Fruit fly (Drosophila melanogaster) whole organism: ENCODE measurements around the gene CG32806.

Experiments
- CG8478 ChIP-seq: fragments of >200 bp; optimal IDR thresholded peaks from 2 replicates; lab custom pipeline; 2018; ENCODE audit warnings: inconsistent platforms
- Dll ChIP-seq: fragments of >200 bp; optimal IDR thresholded peaks from 2 replicates; lab custom pipeline; 2017
- EcR ChIP-seq, 2 experiments: fragments of >200 bp; optimal IDR thresholded peaks; 2 replicates each; lab custom pipeline; 2017; ENCODE audit warnings: missing biosample characterization in 2 of 2, missing genetic modification characterization in 2 of 2, missing genetic modification reagents in 2 of 2
- pan ChIP-seq: fragments of >200 bp; optimal IDR thresholded peaks from 2 replicates; lab custom pipeline; 2017
- psq ChIP-seq: fragments of >200 bp; optimal IDR thresholded peaks from 2 replicates; lab custom pipeline; 2017
- usp ChIP-seq: fragments of >200 bp; optimal IDR thresholded peaks from 2 replicates; lab custom pipeline; 2017; ENCODE audit warnings: missing biosample characterization, missing genetic modification characterization, mixed read lengths

The CG32806 gene

DNA sequence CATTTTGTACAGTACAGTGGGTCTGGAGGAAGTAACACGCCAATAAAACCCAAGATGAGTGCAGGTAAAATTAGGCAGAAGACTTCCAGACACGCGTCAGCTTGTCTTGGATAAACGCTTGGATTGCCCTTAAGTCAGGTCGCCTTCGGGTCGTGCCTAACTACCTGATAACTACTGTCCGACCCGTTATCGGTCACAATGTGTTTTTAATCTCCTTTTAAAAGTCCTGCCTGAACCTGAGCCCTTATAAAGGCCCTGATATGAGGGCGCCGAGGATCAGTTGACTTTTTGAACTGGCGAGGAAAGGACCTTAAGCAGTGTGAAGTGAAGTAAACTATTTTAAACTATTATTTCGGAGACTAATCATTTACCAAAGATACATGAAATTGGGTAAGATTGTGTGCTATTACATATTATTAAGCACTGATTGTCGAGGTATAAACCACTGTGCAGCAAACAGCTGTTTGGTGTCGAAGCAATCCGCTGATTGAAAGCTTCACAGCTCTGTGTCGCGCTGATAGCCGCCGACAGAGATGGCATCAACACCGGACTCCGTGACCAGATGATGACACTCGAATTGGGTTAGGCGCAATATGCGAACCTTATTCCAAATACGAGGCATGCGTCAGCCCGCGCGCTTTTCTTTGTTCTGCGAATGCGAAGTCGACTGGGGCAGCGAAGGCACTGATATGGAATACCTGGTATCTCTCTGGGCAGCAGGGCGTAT, 34.7 kb downstream of the CG32806 start:
- TF ChIP-seq psq (lab: Kevin White, UChicago), result no peak

DNA sequence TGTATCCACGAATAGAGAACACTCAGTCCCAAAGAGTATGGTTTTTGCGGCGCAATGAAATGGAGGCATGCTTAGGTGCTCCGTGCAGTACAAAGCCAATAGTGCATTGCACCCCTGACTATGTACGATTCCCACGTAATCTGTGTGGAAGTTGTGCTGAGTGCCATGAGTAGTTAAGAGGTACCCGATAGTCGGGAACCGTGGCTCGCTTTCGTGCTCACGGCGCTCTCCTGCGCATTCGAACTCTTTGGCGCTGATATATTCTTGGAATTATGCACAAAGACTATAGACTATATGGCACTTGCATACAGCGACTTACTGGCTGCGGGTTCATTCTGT, 35.2 kb downstream of the CG32806 start:
- TF ChIP-seq psq (lab: Kevin White, UChicago), result no peak
- TF ChIP-seq Dll (lab: Kevin White, UChicago), result no peak
- no peak for TF ChIP-seq CG8478 (lab: Kevin White, UChicago)
- TF ChIP-seq pan (lab: Kevin White, UChicago), result peak; percentile 94
- peak in 1 of 2 experiments; percentile 68 for TF ChIP-seq EcR (GFP tag; optimal IDR thresholded peaks at IDR 0.05; lab: Kevin White, UChicago)

DNA sequence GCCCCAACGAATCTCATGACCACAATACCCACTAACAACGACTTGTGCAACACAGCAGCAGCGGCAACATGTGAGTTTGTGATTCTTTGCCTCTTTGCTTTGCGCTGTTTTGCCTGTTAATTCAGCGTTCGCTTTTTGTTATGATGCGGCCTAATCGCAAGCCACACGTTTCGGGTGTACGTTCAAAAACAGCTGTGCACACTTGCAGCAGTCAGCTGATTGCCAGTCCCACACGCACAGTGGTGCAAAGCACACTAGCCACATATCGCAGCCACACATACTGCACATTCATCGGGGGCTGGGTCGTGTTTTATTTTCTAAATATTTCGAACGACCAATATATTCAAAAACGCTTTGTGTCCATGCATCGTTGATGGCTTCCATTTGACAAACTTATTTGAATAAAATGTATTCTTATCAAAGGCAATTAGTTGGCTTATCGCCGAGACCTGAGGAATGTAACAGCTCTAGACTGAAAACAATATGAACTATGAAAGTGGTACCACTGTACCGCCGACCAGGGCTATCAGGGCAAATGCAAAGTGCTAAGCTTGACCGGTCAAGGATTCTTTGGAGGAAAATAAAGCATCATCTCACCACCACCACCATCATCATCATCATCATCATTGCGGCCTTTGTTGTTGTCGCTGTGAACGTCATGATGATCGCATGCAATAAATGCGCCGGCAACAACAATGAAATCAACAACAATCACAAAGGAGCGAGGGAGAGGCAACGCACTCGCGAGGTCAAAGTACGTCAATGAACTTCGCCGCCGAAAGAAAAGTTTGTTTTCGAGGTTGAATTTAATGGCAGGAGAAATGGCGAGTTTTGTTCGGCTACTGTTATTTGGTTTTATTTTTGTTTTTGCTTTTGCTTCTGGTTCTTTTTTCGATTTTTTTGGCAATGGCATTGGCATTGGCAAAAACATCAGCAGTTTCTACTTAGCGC, 36.8 kb downstream of the CG32806 start:
- TF ChIP-seq usp (GFP tag; lab: Kevin White, UChicago) (no peak), Dll (lab: Kevin White, UChicago) (no peak), CG8478 (lab: Kevin White, UChicago) (no peak), pan (lab: Kevin White, UChicago) (no peak), EcR (GFP tag; optimal IDR thresholded peaks at IDR 0.05; lab: Kevin White, UChicago) (peak; percentile 63 to 72)

DNA sequence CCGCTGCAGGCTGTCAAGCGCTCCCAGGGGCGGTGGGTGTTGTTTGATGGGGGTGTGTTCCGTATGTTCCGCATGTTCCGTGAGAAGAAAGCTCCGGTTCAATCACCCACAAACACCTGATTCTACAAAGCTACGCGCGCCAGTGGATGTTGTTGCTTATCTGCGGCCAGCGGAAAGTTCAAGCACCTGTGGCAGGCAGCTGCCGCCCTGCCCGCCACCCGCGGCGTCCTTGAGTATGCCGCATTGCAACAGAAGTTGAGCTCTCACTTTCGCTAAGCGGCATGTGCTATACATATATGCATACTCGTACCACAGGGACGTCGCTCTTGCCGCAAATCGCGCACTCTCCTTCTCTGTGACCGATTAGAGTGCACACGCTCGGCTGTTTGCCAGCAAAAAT, 38.7 kb downstream of the CG32806 start:
- TF ChIP-seq EcR (GFP tag; optimal IDR thresholded peaks at IDR 0.05; lab: Kevin White, UChicago) (peak; percentile 39), usp (GFP tag; lab: Kevin White, UChicago) (no peak)

DNA sequence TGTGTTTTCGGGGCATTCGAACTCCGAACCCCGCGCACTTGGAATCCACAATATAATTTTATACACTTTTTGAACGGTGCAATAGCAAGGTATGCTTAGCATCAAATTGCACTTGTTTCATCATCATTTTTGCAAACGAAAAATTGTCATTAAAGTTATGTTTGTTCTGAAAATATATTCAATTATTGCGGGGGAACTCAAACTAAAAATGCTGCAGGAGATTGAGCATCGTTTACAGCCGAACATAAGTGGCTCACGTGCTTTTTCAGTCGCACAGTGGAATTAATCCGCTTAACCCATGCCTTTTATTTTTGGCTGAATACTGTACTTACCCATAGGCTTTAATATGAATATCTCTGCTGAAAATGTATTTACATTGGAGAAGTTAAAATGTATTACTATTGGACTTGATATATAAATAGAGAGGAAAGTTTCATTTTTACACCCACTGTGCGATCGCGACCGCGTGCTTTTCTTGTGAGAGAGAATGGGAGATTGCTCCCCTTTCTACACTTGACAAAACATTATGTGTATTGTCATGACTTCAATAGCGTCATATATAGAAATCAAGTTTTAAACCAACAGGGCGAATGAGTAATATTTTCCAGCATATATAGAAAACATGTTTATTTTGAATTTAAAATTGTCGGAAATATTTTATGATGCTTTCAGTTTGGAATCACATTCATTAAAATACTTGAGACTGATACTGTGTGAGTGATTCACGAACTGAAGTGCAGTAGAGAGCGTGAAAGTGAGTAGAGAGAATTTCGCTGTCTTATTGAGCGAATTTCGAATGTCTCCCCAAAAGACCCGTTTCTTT, 41.2 kb downstream of the CG32806 start:
- TF ChIP-seq EcR (GFP tag; optimal IDR thresholded peaks at IDR 0.05; lab: Kevin White, UChicago) (peak in 1 of 2 experiments; percentile 12), CG8478 (lab: Kevin White, UChicago) (no peak)

DNA sequence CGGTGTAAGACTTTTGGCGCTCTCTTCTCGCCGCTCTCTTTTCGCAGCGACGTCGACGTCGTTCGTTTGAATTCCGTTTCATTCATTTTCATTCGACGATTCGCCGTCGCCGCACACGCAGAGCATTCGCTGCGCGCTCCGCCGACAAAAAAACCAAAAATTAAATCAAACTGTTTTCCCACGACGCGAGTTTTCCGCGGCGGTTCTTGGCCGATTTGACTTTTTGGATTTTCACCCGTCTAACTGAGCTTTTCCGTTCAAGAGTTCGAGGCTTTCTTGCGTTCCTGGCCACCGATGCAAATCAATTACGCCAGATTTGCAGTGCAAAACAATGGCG, 41.8 kb downstream of the CG32806 start:
- TF ChIP-seq EcR (GFP tag; optimal IDR thresholded peaks at IDR 0.05; lab: Kevin White, UChicago) (peak in 1 of 2 experiments; percentile 38), usp (GFP tag; lab: Kevin White, UChicago) (no peak)

DNA sequence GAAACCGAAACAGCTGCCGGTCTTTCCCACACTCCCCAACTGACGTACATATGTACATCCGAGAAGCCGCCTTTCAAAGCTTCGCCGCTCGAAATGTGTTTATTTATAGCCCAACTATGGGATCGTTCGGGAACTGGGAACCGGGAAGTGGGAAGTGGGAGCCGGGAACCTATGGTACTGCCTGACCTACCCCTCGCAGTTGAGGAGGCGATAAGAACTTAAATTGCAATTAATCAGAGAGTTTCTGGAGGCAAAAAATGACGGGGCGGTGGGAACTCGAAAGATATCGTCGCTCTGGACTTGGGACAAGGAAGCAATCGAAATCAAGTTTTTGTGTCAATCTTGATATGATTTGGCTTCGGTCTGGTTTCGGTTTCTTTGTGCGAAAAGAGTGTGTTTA, 43.3 kb downstream of the CG32806 start:
- TF ChIP-seq usp (GFP tag; lab: Kevin White, UChicago), result no peak
- no peak for TF ChIP-seq CG8478 (lab: Kevin White, UChicago)
- TF ChIP-seq psq (lab: Kevin White, UChicago), result no peak
- no peak for TF ChIP-seq Dll (lab: Kevin White, UChicago)
- no peak for TF ChIP-seq EcR (GFP tag; optimal IDR thresholded peaks at IDR 0.05; lab: Kevin White, UChicago)
- TF ChIP-seq pan (lab: Kevin White, UChicago), result no peak

DNA sequence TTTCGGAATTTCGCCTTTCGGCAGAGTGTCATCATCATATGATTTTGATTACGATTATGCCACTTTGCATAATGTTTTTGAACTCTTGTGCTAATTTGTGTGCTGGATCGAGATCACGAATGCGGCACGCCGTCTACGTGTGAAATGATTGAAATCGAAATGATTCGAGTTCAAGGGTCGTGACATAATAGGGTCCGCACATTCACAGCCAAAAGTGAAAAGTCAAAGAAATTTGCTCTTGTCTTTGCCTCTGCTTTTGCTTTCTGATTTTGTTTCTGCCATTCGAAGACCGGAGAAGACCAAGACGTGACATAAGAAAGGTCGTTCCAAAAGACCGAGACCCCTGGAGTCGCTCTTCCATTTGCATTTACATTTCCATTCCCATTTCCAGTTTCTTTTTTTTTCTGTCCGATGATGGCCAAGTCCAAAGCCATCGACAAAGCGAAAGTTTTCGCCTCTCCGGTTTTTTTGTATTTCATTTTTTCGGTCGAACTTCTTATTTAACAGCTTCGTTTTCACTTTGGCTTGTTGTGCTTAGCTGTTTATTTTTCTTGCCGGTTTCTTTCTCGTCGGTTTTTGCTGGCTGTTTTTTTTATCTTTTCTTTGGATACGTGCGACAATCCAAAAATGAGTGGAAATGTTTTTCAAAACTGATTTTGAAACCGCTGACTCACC, 45.5 kb downstream of the CG32806 start:
- TF ChIP-seq pan (lab: Kevin White, UChicago), result no peak
- TF ChIP-seq CG8478 (lab: Kevin White, UChicago), result no peak
- no peak for TF ChIP-seq EcR (GFP tag; optimal IDR thresholded peaks at IDR 0.05; lab: Kevin White, UChicago)
- no peak for TF ChIP-seq psq (lab: Kevin White, UChicago)
- TF ChIP-seq usp (GFP tag; lab: Kevin White, UChicago), result no peak
- TF ChIP-seq Dll (lab: Kevin White, UChicago), result no peak
